Worm (Caenorhabditis elegans): Measurements from ENCODE around the gene F47C12.7.

F47C12.7 gene

ce11 chrIV:3979525-3979924, 15.8 kb downstream of the F47C12.7 start, which contains the start of gene srh-222:
TSS of gene srh-222 (plus strand) at chrIV:3979825.
- no peak for TF ChIP-seq unc-62 (GFP tag; optimal IDR thresholded peaks at IDR 0.05)

- TF ChIP-seq unc-62 (GFP tag; optimal IDR thresholded peaks at IDR 0.05), result no peak
These were observed 17.2 kb downstream of the F47C12.7 start, which contains the start of gene srh-220 for ce11 chrIV:3977965-3978523. TSS of gene srh-220 (minus strand) at chrIV:3978015.

DNA sequence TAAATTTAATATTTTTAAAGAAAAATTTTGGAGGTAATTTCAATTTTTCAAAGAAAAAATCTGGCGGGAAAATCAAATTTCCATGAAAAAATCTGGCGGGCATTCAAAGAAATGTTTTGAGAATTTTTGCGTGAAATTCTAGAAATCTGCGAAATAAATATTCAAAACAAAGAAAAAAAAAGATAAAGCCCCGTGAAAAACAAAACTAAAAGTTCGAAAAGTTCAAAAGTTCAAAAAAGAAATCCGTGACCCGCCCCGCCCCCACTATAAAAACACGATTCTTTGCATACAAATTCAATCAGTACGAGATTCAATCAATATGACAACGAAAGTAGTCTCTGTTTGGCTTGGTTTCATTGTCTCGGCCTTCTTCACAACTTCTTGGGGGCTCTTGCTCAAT, 22.2 kb downstream of the F47C12.7 start, which contains the start of gene clec-79:
TSS of gene clec-79 (plus strand) at position 301 of the 400 bp plus-strand sequence.
- TF ChIP-seq unc-62 (GFP tag; optimal IDR thresholded peaks at IDR 0.05), result no peak

ce11 chrIV:3965013-3965412, 30.3 kb downstream of the F47C12.7 start, which contains the start of gene clec-76:
TSS of gene clec-76 (plus strand) at chrIV:3965246.
- TF ChIP-seq unc-62 (GFP tag; optimal IDR thresholded peaks at IDR 0.05), result no peak

- TF ChIP-seq unc-62 (GFP tag; optimal IDR thresholded peaks at IDR 0.05), result no peak
These were observed 31.8 kb downstream of the F47C12.7 start for ce11 chrIV:3963498-3963897.

ce11 chrIV:3962584-3962983, 32.7 kb downstream of the F47C12.7 start, which contains the start of gene Y46C8AM.1:
TSS of gene Y46C8AM.1 (plus strand) at chrIV:3962884.
- TF ChIP-seq unc-62 (GFP tag; optimal IDR thresholded peaks at IDR 0.05), result no peak

ce11 chrIV:3960396-3960795, 34.9 kb downstream of the F47C12.7 start, which contains the start of gene clec-75:
TSS of gene clec-75 (plus strand) at chrIV:3960734.
- no peak for TF ChIP-seq unc-62 (GFP tag; optimal IDR thresholded peaks at IDR 0.05)

ce11 chrIV:3956705-3957104, 38.6 kb downstream of the F47C12.7 start, which contains the start of gene clec-74:
TSS of gene clec-74 (plus strand) at chrIV:3957005.
- TF ChIP-seq unc-62 (GFP tag; optimal IDR thresholded peaks at IDR 0.05), result no peak

ce11 chrIV:3956095-3956494, 39.2 kb downstream of the F47C12.7 start, which contains the start of gene clec-73:
TSS of gene clec-73 (minus strand) at chrIV:3956195.
- TF ChIP-seq unc-62 (GFP tag; optimal IDR thresholded peaks at IDR 0.05), result no peak

Measured in whole organism, dauer.